Worm (Caenorhabditis elegans) whole organism, early embryonic: ENCODE data around the gene srt-39.

Source experiments
- B0310.2 ChIP-seq: sonication (generic microtip); optimal IDR thresholded peaks from 2 replicates; lab custom pipeline; 2016; ENCODE audit warnings: mild to moderate bottlenecking, missing genetic modification characterization, missing compliant biosample characterization
- F13C5.2 ChIP-seq: sonication (generic microtip); optimal IDR thresholded peaks from 2 replicates; lab custom pipeline; 2017; ENCODE audit warnings: mild to moderate bottlenecking, missing genetic modification characterization, inconsistent platforms, missing compliant biosample characterization
- aly-1 ChIP-seq: sonication (generic microtip); optimal IDR thresholded peaks from 2 replicates; lab custom pipeline; 2016; ENCODE audit warnings: missing genetic modification characterization, missing compliant biosample characterization
- ama-1 ChIP-seq: fragments of 150-350 bp; optimal IDR thresholded peaks from 2 replicates; lab custom pipeline; 2014
- ceh-13 ChIP-seq: fragments of 200-800 bp; sonication (Bioruptor generic); optimal IDR thresholded peaks from 2 replicates; lab custom pipeline; 2018; ENCODE audit warnings: mild to moderate bottlenecking, missing genetic modification characterization, missing compliant biosample characterization
- ceh-36 ChIP-seq: sonication (generic microtip); optimal IDR thresholded peaks from 2 replicates; lab custom pipeline; 2016; ENCODE audit warnings: missing genetic modification characterization, inconsistent platforms, missing compliant biosample characterization
- ets-7 ChIP-seq: sonication (generic microtip); optimal IDR thresholded peaks from 2 replicates; lab custom pipeline; 2016; ENCODE audit warnings: missing genotype, missing genetic modification characterization, missing compliant biosample characterization
- flt-1 ChIP-seq: fragments of 200-800 bp; sonication (Bioruptor generic); IDR thresholded peaks from 2 replicates; pipeline ENCODE4 v1.3.6; 2022; ENCODE audit warnings: missing genetic modification characterization, missing compliant biosample characterization
- hmbx-1 ChIP-seq: sonication (generic microtip); optimal IDR thresholded peaks from 2 replicates; lab custom pipeline; 2016; ENCODE audit warnings: mild to moderate bottlenecking, missing genetic modification characterization, missing compliant biosample characterization
- hmg-4 ChIP-seq: fragments of 200-800 bp; sonication (Bioruptor generic); optimal IDR thresholded peaks from 2 replicates; lab custom pipeline; 2018; ENCODE audit warnings: mild to moderate bottlenecking, missing genetic modification characterization, missing compliant biosample characterization
- hnd-1 ChIP-seq: sonication (generic microtip); optimal IDR thresholded peaks from 2 replicates; lab custom pipeline; 2016; ENCODE audit warnings: missing genetic modification characterization, missing compliant biosample characterization
- pes-1 ChIP-seq: fragments of 200-800 bp; sonication (Bioruptor generic); IDR thresholded peaks from 2 replicates; pipeline ENCODE4 v1.3.6; 2022; ENCODE audit warnings: missing genetic modification reagents, missing genetic modification characterization, missing compliant biosample characterization
- scrt-1 ChIP-seq: fragments of 200-800 bp; sonication (Bioruptor generic); IDR thresholded peaks from 2 replicates; pipeline ENCODE4 v1.3.6; 2022; ENCODE audit warnings: missing genetic modification characterization, missing compliant biosample characterization
- sea-1 ChIP-seq: fragments of 200-800 bp; sonication (Bioruptor generic); conservative IDR thresholded peaks from 2 replicates; pipeline ENCODE4 v1.3.6; 2022; ENCODE audit warnings: missing genetic modification characterization, missing compliant biosample characterization
- tbx-11 ChIP-seq: fragments of 200-800 bp; sonication (Bioruptor generic); IDR thresholded peaks from 2 replicates; pipeline ENCODE4 v1.3.6; 2022; ENCODE audit warnings: missing genetic modification characterization, missing compliant biosample characterization
- tbx-37 ChIP-seq: fragments of 200-800 bp; sonication (Bioruptor generic); conservative IDR thresholded peaks from 2 replicates; pipeline ENCODE4 v1.3.6; 2022; ENCODE audit warnings: missing genetic modification reagents, missing genetic modification characterization, missing compliant biosample characterization
- tra-4 ChIP-seq: sonication (generic microtip); optimal IDR thresholded peaks from 2 replicates; lab custom pipeline; 2017; ENCODE audit warnings: missing genetic modification characterization, missing compliant biosample characterization

Gene srt-39

ce11 chrV:12528919-12529318, 44.2 kb downstream of the srt-39 start:
- TF ChIP-seq hmbx-1 (tag; lab: Kevin White, UChicago) (no peak), hmg-4 (GFP tag; lab: Kevin White, UChicago) (no peak), tbx-37 (GFP tag; lab: Robert Waterston, UW) (no peak), ceh-13 (no peak), B0310.2 (no peak), hnd-1 (tag; lab: Kevin White, UChicago) (no peak), pes-1 (no peak), ceh-36 (no peak), scrt-1 (GFP tag; lab: Robert Waterston, UW) (no peak), ama-1 (lab: Kevin White, UChicago) (no peak), tbx-11 (GFP tag; lab: Robert Waterston, UW) (no peak), flt-1 (GFP tag; lab: Robert Waterston, UW) (no peak), aly-1 (tag; lab: Kevin White, UChicago) (no peak)

ce11 chrV:12530129-12530528, 45.4 kb downstream of the srt-39 start:
- TF ChIP-seq ets-7 (tag; lab: Kevin White, UChicago) (no peak), hmg-4 (GFP tag; lab: Kevin White, UChicago) (no peak), pes-1 (no peak), ama-1 (lab: Kevin White, UChicago) (no peak), F13C5.2 (tag; lab: Kevin White, UChicago) (no peak), tbx-37 (GFP tag; lab: Robert Waterston, UW) (no peak), aly-1 (tag; lab: Kevin White, UChicago) (no peak), sea-1 (no peak)

- no peak for TF ChIP-seq B0310.2
- TF ChIP-seq ceh-13: no peak
- no peak for TF ChIP-seq ets-7 (tag; lab: Kevin White, UChicago)
- TF ChIP-seq pes-1: no peak
- no peak for TF ChIP-seq F13C5.2 (tag; lab: Kevin White, UChicago)
- TF ChIP-seq tbx-11 (GFP tag; lab: Robert Waterston, UW): no peak
- TF ChIP-seq flt-1 (GFP tag; lab: Robert Waterston, UW): no peak
- no peak for TF ChIP-seq scrt-1 (GFP tag; lab: Robert Waterston, UW)
- no peak for TF ChIP-seq tra-4 (tag; lab: Kevin White, UChicago)
- no peak for TF ChIP-seq hnd-1 (tag; lab: Kevin White, UChicago)
Measured at ce11 chrV:12531084-12531483, 46.4 kb downstream of the srt-39 start.

- TF ChIP-seq ceh-36: no peak
- TF ChIP-seq B0310.2: no peak
- TF ChIP-seq tbx-37 (GFP tag; lab: Robert Waterston, UW): no peak
- no peak for TF ChIP-seq hmg-4 (GFP tag; lab: Kevin White, UChicago)
- TF ChIP-seq hmbx-1 (tag; lab: Kevin White, UChicago): no peak
- no peak for TF ChIP-seq tra-4 (tag; lab: Kevin White, UChicago)
- no peak for TF ChIP-seq ets-7 (tag; lab: Kevin White, UChicago)
- TF ChIP-seq pes-1: no peak
- no peak for TF ChIP-seq sea-1
- no peak for TF ChIP-seq tbx-11 (GFP tag; lab: Robert Waterston, UW)
- no peak for TF ChIP-seq F13C5.2 (tag; lab: Kevin White, UChicago)
- TF ChIP-seq hnd-1 (tag; lab: Kevin White, UChicago): no peak
- no peak for TF ChIP-seq scrt-1 (GFP tag; lab: Robert Waterston, UW)
- no peak for TF ChIP-seq flt-1 (GFP tag; lab: Robert Waterston, UW)
- TF ChIP-seq ama-1 (lab: Kevin White, UChicago): no peak
- TF ChIP-seq aly-1 (tag; lab: Kevin White, UChicago): no peak
- TF ChIP-seq ceh-13: no peak
Measured at ce11 chrV:12532369-12532768, 47.7 kb downstream of the srt-39 start.

ce11 chrV:12533635-12534150, 49.0 kb downstream of the srt-39 start:
- TF ChIP-seq tbx-37 (GFP tag; lab: Robert Waterston, UW) (no peak), tbx-11 (GFP tag; lab: Robert Waterston, UW) (no peak), ceh-13 (no peak), F13C5.2 (tag; lab: Kevin White, UChicago) (no peak), hmg-4 (GFP tag; lab: Kevin White, UChicago) (no peak), ama-1 (lab: Kevin White, UChicago) (no peak), scrt-1 (GFP tag; lab: Robert Waterston, UW) (no peak), aly-1 (tag; lab: Kevin White, UChicago) (no peak), B0310.2 (no peak), flt-1 (GFP tag; lab: Robert Waterston, UW) (no peak), hnd-1 (tag; lab: Kevin White, UChicago) (no peak), pes-1 (no peak), ceh-36 (no peak), ets-7 (tag; lab: Kevin White, UChicago) (no peak), tra-4 (tag; lab: Kevin White, UChicago) (no peak)

- no peak for TF ChIP-seq B0310.2
- TF ChIP-seq tbx-11 (GFP tag; lab: Robert Waterston, UW): no peak
- TF ChIP-seq ceh-13: no peak
- no peak for TF ChIP-seq hnd-1 (tag; lab: Kevin White, UChicago)
- no peak for TF ChIP-seq sea-1
- no peak for TF ChIP-seq ama-1 (lab: Kevin White, UChicago)
- TF ChIP-seq flt-1 (GFP tag; lab: Robert Waterston, UW): no peak
- no peak for TF ChIP-seq ets-7 (tag; lab: Kevin White, UChicago)
- TF ChIP-seq F13C5.2 (tag; lab: Kevin White, UChicago): no peak
- TF ChIP-seq tbx-37 (GFP tag; lab: Robert Waterston, UW): no peak
- TF ChIP-seq tra-4 (tag; lab: Kevin White, UChicago): no peak
- TF ChIP-seq hmbx-1 (tag; lab: Kevin White, UChicago): no peak
- TF ChIP-seq scrt-1 (GFP tag; lab: Robert Waterston, UW): no peak
- no peak for TF ChIP-seq aly-1 (tag; lab: Kevin White, UChicago)
- TF ChIP-seq pes-1: no peak
- no peak for TF ChIP-seq ceh-36
Measured at ce11 chrV:12534941-12535340, 50.3 kb downstream of the srt-39 start.
